Fruit fly (Drosophila melanogaster): ENCODE results near the gene CG31809.
A peak's percentile ranks its signal among the peaks of the same experiment; 100 is the strongest.

CG31809 gene

DNA sequence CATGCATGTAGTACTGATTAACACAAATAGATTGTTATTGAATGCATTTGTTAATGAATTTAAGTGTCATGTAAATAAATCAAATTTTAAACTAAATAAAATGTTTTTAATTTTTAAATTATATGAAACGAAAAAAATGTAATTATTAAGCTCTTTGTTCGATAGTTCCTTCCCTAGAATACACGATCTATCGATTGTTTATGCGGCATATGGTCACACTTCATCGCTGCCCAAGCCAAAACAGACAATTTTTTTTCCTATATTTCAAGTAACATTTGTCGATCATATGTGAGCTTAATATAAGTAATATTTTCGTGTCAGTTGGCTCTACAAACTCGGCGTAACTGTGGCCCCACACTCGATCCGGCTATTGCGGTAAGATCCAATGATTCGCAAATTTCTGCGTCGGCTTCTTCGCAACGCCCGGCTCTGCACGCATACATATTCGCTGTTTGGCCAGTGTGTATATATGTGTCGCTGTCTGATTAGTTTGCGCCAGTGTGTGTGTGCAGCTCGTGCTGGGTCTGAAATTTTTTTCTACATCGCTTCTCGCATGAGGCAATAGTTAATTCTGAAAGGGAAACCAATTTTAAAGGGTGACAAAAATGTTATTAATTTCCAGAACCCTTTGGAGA is 31.5 kb downstream of the CG31809 start, which contains the start of gene AspRS-m:
AspRS-m (plus strand) TSS at position 207 of the 635 bp plus-strand sequence.
- TF ChIP-seq CG3032 (tag; optimal IDR thresholded peaks at IDR 0.05), result no peak
- TF ChIP-seq acj6 (GFP tag; optimal IDR thresholded peaks at IDR 0.05), result no peak

DNA sequence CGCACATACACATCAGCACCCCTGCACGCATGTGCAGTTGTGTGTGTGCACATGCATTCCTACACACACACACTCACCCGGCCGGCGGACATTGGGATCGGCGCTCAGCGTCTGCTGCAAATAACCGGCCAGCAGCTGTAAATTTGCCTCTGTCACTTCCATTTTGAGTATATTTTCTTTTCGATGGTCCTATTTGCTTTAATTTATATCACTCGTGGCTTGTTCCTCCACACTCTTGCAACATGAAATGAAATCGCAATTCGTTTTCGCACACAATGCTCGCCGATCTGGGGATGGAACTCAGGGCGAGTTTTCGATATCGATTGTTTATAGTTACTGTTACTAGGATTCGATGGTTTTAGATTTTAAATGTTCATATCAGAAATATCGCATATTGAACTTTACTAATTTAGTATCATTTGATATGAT is 33.6 kb downstream of the CG31809 start, which contains the start of gene Cse1:
Cse1 (minus strand) TSS at position 303 of the 429 bp plus-strand sequence.
- TF ChIP-seq Sox14 (GFP tag; optimal IDR thresholded peaks at IDR 0.05) (peak; percentile 29), CG6854 (GFP tag; optimal IDR thresholded peaks at IDR 0.05) (peak; percentile 16), topi (GFP tag; optimal IDR thresholded peaks at IDR 0.05) (peak; percentile 28), CG1621 (tag; optimal IDR thresholded peaks at IDR 0.05) (no peak), CG11902 (GFP tag; optimal IDR thresholded peaks at IDR 0.05) (no peak), Hr4 (GFP tag; optimal IDR thresholded peaks at IDR 0.05) (no peak), Blimp-1 (GFP tag; optimal IDR thresholded peaks at IDR 0.05) (no peak)

DNA sequence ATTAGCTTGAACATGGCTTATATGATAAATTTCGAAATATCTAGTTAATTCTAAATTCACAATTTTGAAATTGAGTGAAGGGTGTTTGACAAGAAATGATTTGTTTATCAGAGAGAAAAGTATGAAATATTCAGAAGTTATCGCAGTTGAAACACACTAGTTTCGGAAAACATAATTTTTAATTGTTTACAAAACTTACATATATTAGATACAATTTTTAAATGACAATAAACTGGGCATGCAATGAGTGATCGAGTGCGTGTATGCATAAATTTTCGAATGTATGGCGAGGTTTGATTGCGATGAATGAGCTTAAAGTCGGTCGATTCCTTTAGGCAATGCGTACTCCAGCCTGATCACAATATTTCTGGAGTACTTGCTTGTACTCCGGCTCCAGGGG is 37.5 kb downstream of the CG31809 start, which contains the start of gene CG13280:
CG13280 (minus strand) TSS at position 101 of the 400 bp plus-strand sequence.
- no peak for TF ChIP-seq eg (GFP tag; IDR thresholded peaks at IDR 0.05)
- TF ChIP-seq CG31627 (GFP tag; optimal IDR thresholded peaks at IDR 0.05), result no peak
- no peak for TF ChIP-seq fd85E (GFP tag; optimal IDR thresholded peaks at IDR 0.05)
- TF ChIP-seq CG34406 (GFP tag; optimal IDR thresholded peaks at IDR 0.05), result no peak
- TF ChIP-seq CG8319 (GFP tag; optimal IDR thresholded peaks at IDR 0.05), result no peak
- no peak for TF ChIP-seq CG1621 (tag; optimal IDR thresholded peaks at IDR 0.05)
- TF ChIP-seq lz (GFP tag; optimal IDR thresholded peaks at IDR 0.05), result no peak
- no peak for TF ChIP-seq Eip78C (GFP tag)
- TF ChIP-seq svp (GFP tag), result no peak
- TF ChIP-seq CG6163 (GFP tag; IDR thresholded peaks at IDR 0.05), result no peak
- no peak for TF ChIP-seq CG11902 (GFP tag; optimal IDR thresholded peaks at IDR 0.05)
- no peak for TF ChIP-seq OdsH (GFP tag; optimal IDR thresholded peaks at IDR 0.05)
- no peak for TF ChIP-seq fkh (GFP tag; optimal IDR thresholded peaks at IDR 0.05)
- TF ChIP-seq cyc (GFP tag; optimal IDR thresholded peaks at IDR 0.05), result no peak
- TF ChIP-seq acj6 (GFP tag; optimal IDR thresholded peaks at IDR 0.05), result no peak
- no peak for TF ChIP-seq Smox (GFP tag; optimal IDR thresholded peaks at IDR 0.05)
- TF ChIP-seq Sox102F (GFP tag; optimal IDR thresholded peaks at IDR 0.05), result no peak
- TF ChIP-seq esn (GFP tag; optimal IDR thresholded peaks at IDR 0.05), result no peak

DNA sequence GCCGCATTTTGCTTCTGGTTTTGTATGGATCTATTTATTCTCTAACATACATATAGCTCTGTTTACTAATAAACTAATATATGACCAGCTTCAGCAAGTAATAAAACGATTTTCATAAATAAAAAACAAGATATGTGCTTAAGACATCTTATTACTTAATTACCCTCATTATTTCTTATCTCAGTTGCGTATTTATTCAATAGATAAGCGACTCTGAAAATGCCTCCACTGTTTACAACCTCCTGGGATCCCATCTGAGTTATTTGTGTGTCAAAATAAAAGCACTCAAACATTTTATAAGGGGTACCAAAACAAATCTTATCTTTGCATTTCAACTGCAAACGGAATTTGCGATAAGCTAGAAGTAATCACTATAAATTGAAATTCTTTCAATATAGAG is 38.8 kb downstream of the CG31809 start:
- no peak for TF ChIP-seq CG15336 (GFP tag; IDR thresholded peaks at IDR 0.05)
- TF ChIP-seq CG11294 (GFP tag; IDR thresholded peaks at IDR 0.05), result no peak
- peak; percentile 66 for TF ChIP-seq svp (GFP tag)
- TF ChIP-seq cyc (GFP tag; optimal IDR thresholded peaks at IDR 0.05), result no peak
- no peak for TF ChIP-seq OdsH (GFP tag; optimal IDR thresholded peaks at IDR 0.05)
- TF ChIP-seq fd59A (GFP tag; optimal IDR thresholded peaks at IDR 0.05), result no peak
- TF ChIP-seq CG4318 (GFP tag; optimal IDR thresholded peaks at IDR 0.05), result no peak
- TF ChIP-seq vri (GFP tag; optimal IDR thresholded peaks at IDR 0.05), result peak; percentile 82
- TF ChIP-seq CG6808 (GFP tag; optimal IDR thresholded peaks at IDR 0.05), result no peak
- no peak for TF ChIP-seq fkh (GFP tag; optimal IDR thresholded peaks at IDR 0.05)
- TF ChIP-seq Eip75B (GFP tag; optimal IDR thresholded peaks at IDR 0.05), result no peak
- no peak for TF ChIP-seq CG34406 (GFP tag; optimal IDR thresholded peaks at IDR 0.05)
- no peak for TF ChIP-seq CG8119 (GFP tag; IDR thresholded peaks at IDR 0.05)
- TF ChIP-seq Hr4 (GFP tag; optimal IDR thresholded peaks at IDR 0.05), result no peak
- peak; percentile 44 for TF ChIP-seq Eip78C (GFP tag)

DNA sequence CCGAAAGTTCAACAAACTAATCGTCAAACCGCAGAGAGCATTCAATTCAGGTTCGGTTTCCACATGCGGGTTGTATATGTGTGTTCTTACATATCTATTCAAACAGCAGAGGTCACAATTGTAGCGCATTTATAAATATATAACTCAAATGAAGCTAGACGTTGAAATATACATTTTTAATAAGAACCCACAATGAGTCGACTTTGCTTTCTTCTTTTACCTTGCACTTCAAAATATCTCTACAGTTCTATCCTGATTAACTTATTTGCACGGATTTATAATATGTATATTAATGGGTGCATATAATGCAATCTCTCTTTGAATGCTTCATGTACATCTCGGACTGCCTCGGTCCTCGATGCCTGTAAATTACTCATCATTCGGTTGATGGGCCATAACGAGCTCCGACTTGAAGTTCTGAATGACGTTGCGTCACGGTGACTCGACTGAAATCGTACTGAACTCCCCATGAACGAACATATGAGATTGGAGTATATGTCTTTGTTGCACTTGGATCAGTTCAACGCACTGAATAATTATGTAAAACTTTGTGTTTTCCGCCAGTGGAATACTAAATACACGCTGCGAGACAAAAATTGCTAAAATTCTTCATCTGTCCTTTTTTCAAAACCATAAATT is 40.1 kb downstream of the CG31809 start:
- TF ChIP-seq dsx (GFP tag; optimal IDR thresholded peaks at IDR 0.05; ENCODE audit: poor library complexity, severe bottlenecking) (peak; percentile 59), CG6276 (GFP tag; optimal IDR thresholded peaks at IDR 0.05) (peak; percentile 72), Sox15 (GFP tag; optimal IDR thresholded peaks at IDR 0.05) (peak; percentile 44), CG11902 (GFP tag; optimal IDR thresholded peaks at IDR 0.05) (peak; percentile 10), CG6163 (GFP tag; IDR thresholded peaks at IDR 0.05) (peak; percentile 79), CG8632 (GFP tag; optimal IDR thresholded peaks at IDR 0.05) (peak; percentile 72), net (GFP tag; optimal IDR thresholded peaks at IDR 0.05) (peak; percentile 70), CG10631 (GFP tag; optimal IDR thresholded peaks at IDR 0.05) (peak; percentile 75), salr (GFP tag; optimal IDR thresholded peaks at IDR 0.05) (peak; percentile 30 to 75), Smox (GFP tag; optimal IDR thresholded peaks at IDR 0.05) (peak; percentile 62), eg (GFP tag; IDR thresholded peaks at IDR 0.05) (no peak; the same call in 1 of the 3 replicates), Ets21C (GFP tag; optimal IDR thresholded peaks at IDR 0.05) (peak; percentile 10), achi (GFP tag; optimal IDR thresholded peaks at IDR 0.05) (peak; percentile 73), Blimp-1 (GFP tag; optimal IDR thresholded peaks at IDR 0.05) (no peak), fd59A (GFP tag; optimal IDR thresholded peaks at IDR 0.05) (peak; percentile 61), Eip78C (GFP tag) (peak; percentile 95), ss (GFP tag; optimal IDR thresholded peaks at IDR 0.05) (peak; percentile 14 to 47)

Data from whole organism, prepupa.